Fruit fly (Drosophila melanogaster) whole organism, adult: ENCODE measurements around the gene CG13086.

ENCODE experiments used
- CG14711 ChIP-seq: fragments of 200-800 bp; sonication (Bioruptor generic); optimal IDR thresholded peaks from 2 replicates; lab custom pipeline; 2018; ENCODE audit warnings: missing biosample characterization, mild to moderate bottlenecking, missing genetic modification characterization, moderate library complexity
- CG5204 ChIP-seq: fragments of 200-800 bp; sonication (Bioruptor generic); optimal IDR thresholded peaks from 2 replicates; lab custom pipeline; 2016; ENCODE audit warnings: missing biosample characterization, missing genetic modification characterization
- Clk ChIP-seq: fragments of 200-800 bp; sonication (Bioruptor generic); optimal IDR thresholded peaks from 2 replicates; lab custom pipeline; 2017; ENCODE audit warnings: missing biosample characterization, missing genetic modification characterization
- cnc ChIP-seq, 2 experiments: fragments of >200 bp; optimal IDR thresholded peaks; 2 replicates each; lab custom pipeline; 2017
- kay ChIP-seq: fragments of 200-800 bp; sonication (Bioruptor generic); peaks from one replicate; lab custom pipeline; 2016; ENCODE audit warnings: missing biosample characterization, missing genetic modification characterization, borderline replicate concordance
- ovo ChIP-seq: fragments of 200-800 bp; sonication (Bioruptor generic); optimal IDR thresholded peaks from 2 replicates; lab custom pipeline; 2016; ENCODE audit warnings: missing biosample characterization, missing genetic modification characterization

dm6 chr2L:19401914-19402313, 37.7 kb downstream of the CG13086 start:
- no peak for TF ChIP-seq Clk
- TF ChIP-seq kay (GFP tag; lab: Kevin White, UChicago): no peak
- TF ChIP-seq CG5204 (GFP tag; lab: Kevin White, UChicago): no peak
- TF ChIP-seq cnc (optimal IDR thresholded peaks at IDR 0.05; lab: Kevin White, UChicago): no peak
- TF ChIP-seq CG14711 (tag; lab: Kevin White, UChicago): no peak
- TF ChIP-seq ovo: no peak
